ENCODE assay signal across 2 fruit fly cellular contexts in the genomic region with DNA sequence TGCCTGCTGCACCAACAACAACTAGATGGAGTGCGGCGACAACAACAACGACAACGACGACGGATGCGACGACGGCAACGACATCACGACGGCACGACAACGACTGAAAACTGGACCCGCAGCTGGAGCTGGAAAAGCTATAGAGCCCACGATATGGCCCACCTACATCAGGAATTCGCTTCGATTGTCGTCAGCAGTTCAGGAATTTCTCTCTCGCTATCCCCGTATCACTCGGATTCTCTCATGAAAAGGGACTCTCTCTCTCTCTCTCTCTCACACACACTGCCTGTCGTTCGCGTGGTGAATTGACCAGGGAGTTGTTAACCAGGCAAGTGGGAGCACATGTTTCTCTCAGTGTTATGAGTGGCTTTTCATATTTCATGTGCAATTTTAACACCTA.
TF ChIP-seq lines count a peak whose summit lies in the region.

A gene (minus strand): TSS at position 101 of the 400 bp plus-strand sequence.

- no peak for TF ChIP-seq CTCF in whole organism, embryonic (GFP tag; optimal IDR thresholded peaks at IDR 0.05; lab: Kevin White, UChicago)

TF ChIP-seq in whole organism, embryonic, 481 proteins besides CTCF, POLR2A, EP300 and RAD21:
- no peak for TF ChIP-seq CG11398 (GFP tag; optimal IDR thresholded peaks at IDR 0.05; lab: Kevin White, UChicago)
- TF ChIP-seq dmrt11E (tag; optimal IDR thresholded peaks at IDR 0.05; lab: Kevin White, UChicago): no peak
- TF ChIP-seq CG16779 (GFP tag; IDR thresholded peaks at IDR 0.05; lab: Robert Waterston, UW): 0 out of 2 replicates have a peak, but pooled peaks have one; percentile 52
- no peak for TF ChIP-seq HmgZ (tag; optimal IDR thresholded peaks at IDR 0.05; lab: Kevin White, UChicago)
- TF ChIP-seq Deaf1 (tag; optimal IDR thresholded peaks at IDR 0.05; lab: Kevin White, UChicago): peak; percentile 27
- no peak for TF ChIP-seq Chrac-16 (GFP tag; optimal IDR thresholded peaks at IDR 0.05; lab: Kevin White, UChicago)
- no peak for TF ChIP-seq Ada2b (GFP tag; IDR thresholded peaks at IDR 0.05; lab: Robert Waterston, UW)
- TF ChIP-seq zf30C (GFP tag; optimal IDR thresholded peaks at IDR 0.05; lab: Kevin White, UChicago): peak; percentile 1
- TF ChIP-seq crc (GFP tag; optimal IDR thresholded peaks at IDR 0.05; lab: Kevin White, UChicago): no peak
- peak; percentile 42 to 73 for TF ChIP-seq Trl (optimal IDR thresholded peaks at IDR 0.05; lab: Kevin White, UChicago)
- TF ChIP-seq Trl (GFP tag; optimal IDR thresholded peaks at IDR 0.05; lab: Kevin White, UChicago): no peak
- TF ChIP-seq unc-4 (GFP tag; IDR thresholded peaks at IDR 0.05; lab: Robert Waterston, UW; ENCODE audit: partially characterized antibody): no peak
- no peak for TF ChIP-seq CkIIα-i1 (GFP tag; IDR thresholded peaks at IDR 0.05; lab: Robert Waterston, UW)
- peak; percentile 34 for TF ChIP-seq abd-A (tag; optimal IDR thresholded peaks at IDR 0.05; lab: Kevin White, UChicago)

TF ChIP-seq in whole organism, prepupa, 60 proteins besides CTCF, POLR2A, EP300 and RAD21:
- TF ChIP-seq dsx (GFP tag; optimal IDR thresholded peaks at IDR 0.05; lab: Kevin White, UChicago; ENCODE audit: poor library complexity, severe bottlenecking): no peak
- peak; percentile 38 for TF ChIP-seq svp (GFP tag; lab: Kevin White, UChicago)
